Fruit fly (Drosophila melanogaster) whole organism, embryonic: ENCODE results near the gene Rab5.

Experiments used
- Adf1 ChIP-seq: fragments of 200-800 bp; sonication (Bioruptor generic); IDR thresholded peaks from 2 replicates; pipeline ENCODE4 v1.3.6; 2022; ENCODE audit warnings: missing biosample characterization, missing genetic modification characterization
- Atf6 ChIP-seq: fragments of 200-800 bp; sonication (Bioruptor generic); IDR thresholded peaks from 2 replicates; pipeline ENCODE4 v1.3.6; 2022; ENCODE audit warnings: missing biosample characterization, missing genetic modification characterization
- Bdp1 ChIP-seq: fragments of 200-800 bp; sonication (Bioruptor generic); optimal IDR thresholded peaks from 3 replicates; lab custom pipeline; 2016; ENCODE audit warnings: missing biosample characterization, missing genetic modification characterization
- Blimp-1 ChIP-seq: fragments of 200-800 bp; sonication (Bioruptor generic); optimal IDR thresholded peaks from 3 replicates; lab custom pipeline; 2018; ENCODE audit warnings: missing biosample characterization, missing genetic modification characterization, mild to moderate bottlenecking, moderate library complexity, missing genetic modification reagents
- Bteb2 ChIP-seq: fragments of 200-800 bp; sonication (Bioruptor generic); optimal IDR thresholded peaks from 2 replicates; lab custom pipeline; 2016; ENCODE audit warnings: missing biosample characterization, missing genetic modification characterization
- CG10959 ChIP-seq: fragments of 200-800 bp; sonication (Bioruptor generic); IDR thresholded peaks from 2 replicates; pipeline ENCODE4 v1.3.6; 2022; ENCODE audit warnings: missing biosample characterization, missing genetic modification characterization
- CG12391 ChIP-seq: fragments of 200-800 bp; sonication (Bioruptor generic); optimal IDR thresholded peaks from 3 replicates; lab custom pipeline; 2018; ENCODE audit warnings: missing biosample characterization, mild to moderate bottlenecking, missing genetic modification characterization, moderate library complexity
- CG12769 ChIP-seq: fragments of 200-800 bp; sonication (Bioruptor generic); optimal IDR thresholded peaks from 2 replicates; lab custom pipeline; 2019; ENCODE audit warnings: missing biosample characterization, mild to moderate bottlenecking, missing genetic modification characterization, moderate library complexity
- CG14050 ChIP-seq: fragments of 200-800 bp; sonication (Bioruptor generic); IDR thresholded peaks from 3 replicates; pipeline ENCODE4 v1.3.6; 2022; ENCODE audit warnings: missing biosample characterization, missing genetic modification characterization
- CG14710 ChIP-seq: fragments of 200-800 bp; sonication (Bioruptor generic); optimal IDR thresholded peaks from 3 replicates; lab custom pipeline; 2019; ENCODE audit warnings: missing biosample characterization, mild to moderate bottlenecking, missing genetic modification characterization, moderate library complexity
- CG16779 ChIP-seq: fragments of 200-800 bp; sonication (Bioruptor generic); IDR thresholded peaks from 2 replicates; pipeline ENCODE4 v1.3.6; 2022; ENCODE audit warnings: missing biosample characterization, missing genetic modification characterization
- CG16813 ChIP-seq: fragments of 200-800 bp; sonication (Bioruptor generic); IDR thresholded peaks from 3 replicates; pipeline ENCODE4 v1.3.6; 2022; ENCODE audit warnings: missing biosample characterization, missing genetic modification characterization; ENCODE audit not compliant: partially characterized antibody
- CG2875 ChIP-seq: fragments of 200-800 bp; sonication (Bioruptor generic); optimal IDR thresholded peaks from 2 replicates; lab custom pipeline; 2017; ENCODE audit warnings: missing biosample characterization, mild to moderate bottlenecking, missing genetic modification characterization, missing genetic modification reagents
- CG30431 ChIP-seq: fragments of 200-800 bp; sonication (Bioruptor generic); optimal IDR thresholded peaks from 2 replicates; lab custom pipeline; 2017; ENCODE audit warnings: missing biosample characterization, missing genetic modification characterization
- CG3726 ChIP-seq: fragments of 200-800 bp; sonication (Bioruptor generic); IDR thresholded peaks from 3 replicates; pipeline ENCODE4, ENCODE4 v1.3.6; 2022; ENCODE audit warnings: missing biosample characterization, missing genetic modification characterization
- CG3847 ChIP-seq: fragments of 200-800 bp; sonication (Bioruptor generic); IDR thresholded peaks from 2 replicates; pipeline ENCODE4 v1.3.6; 2022; ENCODE audit warnings: missing biosample characterization, missing genetic modification characterization
- CG4282 ChIP-seq: fragments of 200-800 bp; sonication (Bioruptor generic); optimal IDR thresholded peaks from 2 replicates; lab custom pipeline; 2016; ENCODE audit warnings: missing biosample characterization, missing genetic modification characterization
- CG4424 ChIP-seq: fragments of 200-800 bp; sonication (Bioruptor generic); optimal IDR thresholded peaks from 3 replicates; lab custom pipeline; 2016; ENCODE audit warnings: missing biosample characterization, missing genetic modification characterization
- CG4730 ChIP-seq: fragments of 200-800 bp; sonication (Bioruptor generic); IDR thresholded peaks from 2 replicates; pipeline ENCODE4 v1.3.6; 2022; ENCODE audit warnings: missing biosample characterization, missing genetic modification characterization
- CG5953 ChIP-seq: fragments of 200-800 bp; sonication (Bioruptor generic); IDR thresholded peaks from 2 replicates; pipeline ENCODE4 v1.3.6; 2022; ENCODE audit warnings: missing biosample characterization, missing genetic modification characterization
- CG8765 ChIP-seq: fragments of 200-800 bp; sonication (Bioruptor generic); IDR thresholded peaks from 2 replicates; pipeline ENCODE4 v1.3.6; 2022; ENCODE audit warnings: missing biosample characterization, missing genetic modification characterization
- CG9932 ChIP-seq: fragments of 200-800 bp; sonication (Bioruptor generic); IDR thresholded peaks from 2 replicates; pipeline ENCODE4 v1.3.6; 2022; ENCODE audit warnings: missing biosample characterization, missing genetic modification characterization
- Dp ChIP-seq: fragments of 200-800 bp; sonication (Bioruptor generic); optimal IDR thresholded peaks from 2 replicates; lab custom pipeline; 2018; ENCODE audit warnings: missing biosample characterization, mild to moderate bottlenecking, missing genetic modification characterization, moderate library complexity
- E2f1 ChIP-seq: fragments of 200-800 bp; sonication (Bioruptor generic); IDR thresholded peaks from 2 replicates; pipeline ENCODE4 v1.3.6; 2022; ENCODE audit warnings: missing biosample characterization, missing genetic modification characterization
- Hr51 ChIP-seq, 2 experiments: fragments of 200-800 bp; sonication (Bioruptor generic); optimal IDR thresholded peaks; 2 replicates in 1 of 2; 3 replicates in 1 of 2; lab custom pipeline; 2016 to 2018; ENCODE audit warnings: missing biosample characterization in 2 of 2, missing genetic modification characterization in 2 of 2, mild to moderate bottlenecking in 1 of 2, moderate library complexity in 1 of 2
- Jarid2 ChIP-seq: fragments of 200-800 bp; sonication (Bioruptor generic); optimal IDR thresholded peaks from 3 replicates; lab custom pipeline; 2017; ENCODE audit warnings: mild to moderate bottlenecking, missing biosample characterization, missing genetic modification reagents, missing genetic modification characterization
- Myb ChIP-seq: fragments of 200-800 bp; sonication (Bioruptor generic); optimal IDR thresholded peaks from 2 replicates; lab custom pipeline; 2016; ENCODE audit warnings: missing biosample characterization, missing genetic modification characterization
- Nf-YC ChIP-seq: fragments of 200-800 bp; optimal IDR thresholded peaks from 3 replicates; lab custom pipeline; 2019; ENCODE audit warnings: missing biosample characterization, mild to moderate bottlenecking, missing genetic modification characterization, moderate library complexity
- Poxn ChIP-seq: fragments of 200-800 bp; sonication (Bioruptor generic); IDR thresholded peaks from 2 replicates; pipeline ENCODE4 v1.3.6; 2022; ENCODE audit warnings: missing biosample characterization, missing genetic modification characterization
- YL-1 ChIP-seq: fragments of 200-800 bp; sonication (Bioruptor generic); optimal IDR thresholded peaks from 3 replicates; lab custom pipeline; 2017; ENCODE audit warnings: missing biosample characterization, mild to moderate bottlenecking, missing genetic modification characterization
- ara ChIP-seq: fragments of 200-800 bp; sonication (Bioruptor generic); IDR thresholded peaks from 2 replicates; pipeline ENCODE4 v1.3.6; 2022; ENCODE audit warnings: missing biosample characterization, missing genetic modification characterization
- bigmax ChIP-seq: fragments of 200-800 bp; sonication (Bioruptor generic); optimal IDR thresholded peaks from 2 replicates; lab custom pipeline; 2018; ENCODE audit warnings: missing biosample characterization, mild to moderate bottlenecking, missing genetic modification characterization
- br ChIP-seq: fragments of >200 bp; optimal IDR thresholded peaks from 2 replicates; lab custom pipeline; 2017
- crp ChIP-seq, 2 experiments: fragments of 200-800 bp; sonication (Bioruptor generic); optimal IDR thresholded peaks; 2 replicates in 1 of 2; 3 replicates in 1 of 2; lab custom pipeline; 2017; ENCODE audit warnings: missing biosample characterization in 2 of 2, missing genetic modification characterization in 2 of 2, mild to moderate bottlenecking in 1 of 2, moderate library complexity in 1 of 2
- esg ChIP-seq: fragments of 200-800 bp; sonication (Bioruptor generic); conservative IDR thresholded peaks from 2 replicates; pipeline ENCODE4 v1.3.6; 2022; ENCODE audit warnings: missing biosample characterization, missing genetic modification characterization
- fru ChIP-seq: fragments of >200 bp; optimal IDR thresholded peaks from 2 replicates; lab custom pipeline; 2017
- hb ChIP-seq: fragments of 200-800 bp; sonication (Bioruptor generic); IDR thresholded peaks from 3 replicates; pipeline ENCODE4 v1.3.6; 2022; ENCODE audit warnings: missing biosample characterization, missing genetic modification characterization; ENCODE audit not compliant: partially characterized antibody
- inv ChIP-seq: fragments of 200-800 bp; sonication (Bioruptor generic); IDR thresholded peaks from 2 replicates; pipeline ENCODE4 v1.3.6; 2022; ENCODE audit warnings: missing biosample characterization, missing genetic modification characterization; ENCODE audit not compliant: partially characterized antibody
- onecut ChIP-seq: fragments of 200-800 bp; sonication (Bioruptor generic); IDR thresholded peaks from 2 replicates; pipeline ENCODE4 v1.3.6; 2022; ENCODE audit warnings: missing biosample characterization, missing genetic modification characterization
- pb ChIP-seq: fragments of 200-800 bp; sonication (Bioruptor generic); optimal IDR thresholded peaks from 3 replicates; lab custom pipeline; 2016; ENCODE audit warnings: missing biosample characterization, missing genetic modification characterization
- phol ChIP-seq: fragments of 200-800 bp; sonication (Bioruptor generic); optimal IDR thresholded peaks from 3 replicates; lab custom pipeline; 2018; ENCODE audit warnings: missing biosample characterization, mild to moderate bottlenecking, missing genetic modification characterization, moderate library complexity
- sisA ChIP-seq: fragments of 200-800 bp; sonication (Bioruptor generic); IDR thresholded peaks from 2 replicates; pipeline ENCODE4 v1.3.6; 2022; ENCODE audit warnings: missing biosample characterization, missing genetic modification characterization
- slou ChIP-seq: fragments of 200-800 bp; sonication (Bioruptor generic); optimal IDR thresholded peaks from 3 replicates; lab custom pipeline; 2016; ENCODE audit warnings: missing biosample characterization, missing genetic modification characterization
- sna ChIP-seq: fragments of 200-800 bp; sonication (Bioruptor generic); IDR thresholded peaks from 2 replicates; pipeline ENCODE4 v1.3.6; 2022; ENCODE audit warnings: missing biosample characterization, missing genetic modification characterization; ENCODE audit not compliant: partially characterized antibody
- trem ChIP-seq: fragments of 200-800 bp; optimal IDR thresholded peaks from 3 replicates; lab custom pipeline; 2019; ENCODE audit warnings: missing biosample characterization, mild to moderate bottlenecking, missing genetic modification characterization, moderate library complexity
- ttk ChIP-seq: fragments of 200-800 bp; sonication (Bioruptor generic); IDR thresholded peaks from 2 replicates; pipeline ENCODE4 v2.1.2; 2022; ENCODE audit warnings: missing biosample characterization, missing genetic modification characterization
- usp ChIP-seq: fragments of >200 bp; optimal IDR thresholded peaks from 2 replicates; lab custom pipeline; 2017; ENCODE audit warnings: missing biosample characterization, missing genetic modification characterization
- z ChIP-seq: fragments of 200-800 bp; sonication (Bioruptor generic); IDR thresholded peaks from 3 replicates; pipeline ENCODE4 v1.3.6; 2022; ENCODE audit warnings: missing biosample characterization, missing genetic modification characterization

The Rab5 gene

DNA sequence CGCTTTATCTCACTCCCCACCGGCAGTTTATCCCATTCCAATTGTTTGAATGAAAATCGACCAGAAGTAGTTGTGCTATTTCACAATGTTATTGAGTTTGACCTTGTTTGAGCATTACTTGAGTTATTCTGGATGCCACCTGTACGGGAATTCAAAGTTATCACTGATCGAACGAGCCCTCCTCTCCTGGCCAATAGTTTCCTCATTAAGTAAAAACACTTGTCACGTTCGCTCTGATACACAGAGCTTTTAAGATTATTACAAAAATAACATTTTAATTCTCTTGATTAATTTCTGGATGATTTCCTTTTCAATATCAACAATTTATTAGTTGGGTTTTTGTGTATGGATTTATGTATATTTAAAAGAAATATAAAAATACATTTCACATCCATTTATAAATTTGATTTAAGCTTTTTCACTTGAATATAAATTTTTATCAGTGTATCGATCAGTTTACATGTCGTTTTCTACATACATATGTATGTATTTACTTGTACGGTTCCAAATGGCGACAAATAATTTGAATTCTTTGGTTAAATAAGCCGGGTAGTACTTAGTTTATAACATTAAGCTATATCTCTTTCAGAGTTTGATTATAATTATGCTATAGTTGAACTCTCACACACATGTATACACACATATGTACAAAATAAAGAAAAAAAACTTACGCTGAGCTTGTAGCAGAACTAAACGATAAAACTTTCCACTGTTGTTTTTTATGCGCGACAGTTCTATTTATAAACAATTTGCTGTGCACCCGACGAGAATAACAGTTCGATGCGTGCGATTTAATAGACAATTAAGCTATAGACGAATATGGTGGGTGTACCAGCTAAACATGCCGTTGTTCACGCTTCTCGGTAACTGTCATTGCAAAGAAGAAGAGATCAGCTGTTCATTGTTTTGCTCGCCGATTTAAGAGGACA is 9.0 kb upstream of the Rab5 start, which contains the start of the genes CG3609 and CG15390 (continued):
- TF ChIP-seq CG16813 (GFP tag; lab: Robert Waterston, UW) = no peak
- TF ChIP-seq Bdp1 (GFP tag; lab: Kevin White, UChicago) = peak; percentile 51
- peak; percentile 67; the same call in 1 of the 2 replicates for TF ChIP-seq CG10959
- peak; percentile 78 for TF ChIP-seq pb (GFP tag; lab: Kevin White, UChicago)
- TF ChIP-seq bigmax (GFP tag; lab: Kevin White, UChicago) = no peak
- peak; percentile 57; the same call in 1 of the 2 replicates for TF ChIP-seq ttk (GFP tag; lab: Robert Waterston, UW)
- TF ChIP-seq phol (tag; lab: Kevin White, UChicago) = peak; percentile 46
- TF ChIP-seq fru = no peak
- TF ChIP-seq esg (GFP tag; lab: Robert Waterston, UW) = peak; percentile 59; the same call in 1 of the 2 replicates
- no peak for TF ChIP-seq sna (GFP tag; lab: Robert Waterston, UW)
- TF ChIP-seq Hr51 (GFP tag; optimal IDR thresholded peaks at IDR 0.05; lab: Kevin White, UChicago) = peak; percentile 81 to 92
- TF ChIP-seq inv (GFP tag; lab: Robert Waterston, UW) = no peak
- peak; percentile 27; the same call in 1 of the 2 replicates for TF ChIP-seq CG4730 (GFP tag; lab: Robert Waterston, UW)
- peak; percentile 62 for TF ChIP-seq YL-1 (GFP tag; lab: Kevin White, UChicago)
- TF ChIP-seq CG12769 = peak; percentile 94
- peak; percentile 63; the same call in 1 of the 2 replicates for TF ChIP-seq ara (GFP tag; lab: Robert Waterston, UW)
- peak; percentile 63 for TF ChIP-seq Poxn
- TF ChIP-seq CG3726 (GFP tag; lab: Robert Waterston, UW) = 0 out of 3 replicates have a peak, but pooled peaks have one; percentile 17
- TF ChIP-seq Dp = peak; percentile 25
- no peak for TF ChIP-seq usp (GFP tag; lab: Kevin White, UChicago)
- TF ChIP-seq Myb (GFP tag; lab: Kevin White, UChicago) = peak; percentile 81
- no peak for TF ChIP-seq br (lab: Kevin White, UChicago)
- TF ChIP-seq CG12391 (tag; lab: Kevin White, UChicago) = peak; percentile 78
- peak; percentile 85 to 99 for TF ChIP-seq crp (GFP tag; optimal IDR thresholded peaks at IDR 0.05; lab: Kevin White, UChicago)
- TF ChIP-seq CG4424 (GFP tag; lab: Kevin White, UChicago) = peak; percentile 56
- TF ChIP-seq CG4282 = peak; percentile 77
- TF ChIP-seq Atf6 (GFP tag; lab: Robert Waterston, UW) = peak; percentile 80
- peak; percentile 10 for TF ChIP-seq trem (tag; lab: Kevin White, UChicago)
- peak; percentile 87 for TF ChIP-seq Bteb2 (GFP tag; lab: Kevin White, UChicago)
- peak; percentile 60 for TF ChIP-seq Blimp-1 (GFP tag; lab: Kevin White, UChicago)
- TF ChIP-seq onecut (GFP tag; lab: Robert Waterston, UW) = peak; percentile 72
- TF ChIP-seq CG2875 (GFP tag; lab: Kevin White, UChicago) = peak; percentile 56
- peak; percentile 54 for TF ChIP-seq E2f1 (GFP tag; lab: Robert Waterston, UW)
- peak; percentile 72 for TF ChIP-seq CG8765 (GFP tag; lab: Robert Waterston, UW)
- peak; percentile 59 for TF ChIP-seq Nf-YC (tag; lab: Kevin White, UChicago)
- peak; percentile 97 for TF ChIP-seq CG9932
- 0 out of 3 replicates have a peak, but pooled peaks have one; percentile 11 for TF ChIP-seq z
- peak; percentile 52; the same call in 1 of the 2 replicates for TF ChIP-seq Adf1 (GFP tag; lab: Robert Waterston, UW)
- peak; percentile 62 for TF ChIP-seq CG14050 (GFP tag; lab: Robert Waterston, UW)
- peak; percentile 86 for TF ChIP-seq CG3847 (GFP tag; lab: Robert Waterston, UW)
- TF ChIP-seq CG5953 (GFP tag; lab: Robert Waterston, UW) = peak; percentile 51; the same call in 1 of the 2 replicates
- TF ChIP-seq CG14710 (tag; lab: Kevin White, UChicago) = peak; percentile 52
- no peak for TF ChIP-seq hb (GFP tag; lab: Robert Waterston, UW)
- TF ChIP-seq CG30431 (GFP tag; lab: Kevin White, UChicago) = peak; percentile 14
- TF ChIP-seq CG16779 = peak; percentile 92
- peak; percentile 51 for TF ChIP-seq slou (GFP tag; lab: Kevin White, UChicago)
- TF ChIP-seq Jarid2 (GFP tag; lab: Kevin White, UChicago) = no peak
- TF ChIP-seq sisA (GFP tag; lab: Robert Waterston, UW) = peak; percentile 76
